Worm (Caenorhabditis elegans): ENCODE results near the gene math-41.
A peak's percentile ranks its signal among the peaks of the same experiment; 100 is the strongest.

DNA sequence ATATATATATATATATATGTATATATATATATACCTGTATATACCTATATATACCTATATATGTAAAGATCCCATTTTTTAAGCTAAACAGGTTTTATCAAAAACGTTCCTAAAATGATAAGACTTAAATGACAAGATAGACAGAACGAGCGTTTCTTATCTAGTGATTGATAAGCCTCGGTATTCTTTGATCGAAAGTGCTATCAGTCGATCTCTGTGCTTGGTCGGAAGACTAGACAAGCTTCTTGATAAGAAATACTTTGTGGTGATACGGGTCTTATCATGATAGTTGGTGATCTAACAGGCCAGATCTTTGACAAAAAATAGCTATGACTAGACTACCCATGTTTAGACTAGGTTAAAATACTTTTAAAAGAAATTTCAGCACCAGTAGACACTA is 27.3 kb downstream of the math-41 start:
- TF ChIP-seq sox-4 (tag; optimal IDR thresholded peaks at IDR 0.05) (no peak), ceh-82 (tag; optimal IDR thresholded peaks at IDR 0.05) (no peak), elt-2 (tag; optimal IDR thresholded peaks at IDR 0.05) (peak; percentile 100), mdl-1 (tag; optimal IDR thresholded peaks at IDR 0.05) (peak in 1 of 2 experiments; percentile 7), dpl-1 (GFP tag; optimal IDR thresholded peaks at IDR 0.05) (no peak)
